Worm (Caenorhabditis elegans): ENCODE results near the gene gon-4.
A peak's percentile ranks its signal among the peaks of the same experiment; 100 is the strongest.

gon-4 gene

DNA sequence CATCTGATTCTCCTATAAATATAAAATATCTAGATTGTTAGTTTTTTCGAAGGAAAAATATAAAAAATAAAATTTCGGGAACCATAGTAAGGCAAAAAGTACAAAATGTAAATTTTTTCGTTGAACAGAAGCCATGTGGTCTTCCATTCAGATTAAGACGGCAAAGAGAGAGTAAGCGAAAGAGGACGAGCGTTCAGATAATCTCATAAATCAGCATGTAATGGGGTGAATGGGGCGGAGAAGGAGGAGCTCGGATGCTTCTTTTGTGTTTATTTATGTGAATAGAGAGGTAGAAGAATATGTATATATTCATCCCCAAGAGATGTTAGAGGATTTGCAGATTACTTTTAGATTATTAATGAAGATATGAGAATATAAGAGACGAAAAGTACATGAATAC is 23.3 kb upstream of the gon-4 start, which contains the start of gene pxf-1:
pxf-1 (minus strand) TSS at position 14 of the 400 bp plus-strand sequence.
- TF ChIP-seq unc-42 (tag; optimal IDR thresholded peaks at IDR 0.05), result peak; percentile 24
- TF ChIP-seq ahr-1 (tag; optimal IDR thresholded peaks at IDR 0.05), result no peak
- no peak for TF ChIP-seq C08G9.2 (tag; optimal IDR thresholded peaks at IDR 0.05)
- TF ChIP-seq lim-6 (tag; optimal IDR thresholded peaks at IDR 0.05), result no peak
- no peak for TF ChIP-seq ceh-18 (tag; optimal IDR thresholded peaks at IDR 0.05)

DNA sequence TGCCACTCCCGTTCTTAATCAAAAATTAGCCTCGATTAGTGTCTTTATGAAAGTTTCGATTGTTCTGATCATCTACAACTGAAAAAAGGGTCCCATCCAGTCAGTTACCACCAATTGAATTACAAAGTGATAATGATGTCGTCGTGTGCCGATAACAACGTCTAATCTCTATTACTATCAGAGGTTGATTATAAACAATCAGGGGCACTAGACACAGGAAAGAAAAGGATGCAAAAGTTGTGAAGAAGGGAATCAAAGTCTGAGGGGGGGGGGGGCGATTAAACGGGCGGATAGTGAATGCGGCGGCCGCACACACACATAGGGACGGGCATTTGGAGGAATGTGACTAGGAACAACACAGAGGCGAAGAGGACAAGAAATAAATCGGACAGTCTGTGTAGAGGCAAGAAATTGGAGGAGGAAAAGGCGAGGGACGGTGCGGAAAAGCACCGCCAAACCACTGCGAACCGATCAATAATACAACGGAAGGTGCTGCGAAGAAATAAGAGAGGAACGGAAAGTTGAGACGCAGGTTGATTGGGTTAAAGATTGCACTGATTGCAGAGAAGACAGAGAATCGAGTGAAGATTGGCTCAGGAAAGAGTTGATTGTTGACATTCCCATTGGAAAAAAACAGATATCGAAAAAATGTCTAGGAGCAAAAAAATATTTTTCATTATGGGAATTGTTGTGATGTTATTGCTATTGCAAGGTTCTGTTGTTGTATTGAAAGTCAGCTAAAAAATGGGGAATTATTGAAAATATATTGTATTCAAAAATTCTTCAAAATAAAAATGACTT is 22.5 kb upstream of the gon-4 start:
- peak; percentile 47 for TF ChIP-seq tbx-2 (tag; optimal IDR thresholded peaks at IDR 0.05)
- peak; percentile 50 for TF ChIP-seq C08G9.2 (tag; optimal IDR thresholded peaks at IDR 0.05)
- no peak for TF ChIP-seq madf-2 (tag; optimal IDR thresholded peaks at IDR 0.05)
- no peak for TF ChIP-seq ahr-1 (tag; optimal IDR thresholded peaks at IDR 0.05)
- peak; percentile 92 for TF ChIP-seq elt-2 (tag; optimal IDR thresholded peaks at IDR 0.05)
- peak; percentile 25 for TF ChIP-seq pqm-1 (tag; optimal IDR thresholded peaks at IDR 0.05)
- TF ChIP-seq pat-9 (tag; optimal IDR thresholded peaks at IDR 0.05), result no peak
- peak; percentile 27 for TF ChIP-seq che-1 (tag; optimal IDR thresholded peaks at IDR 0.05)
- peak; percentile 9 for TF ChIP-seq syd-9 (tag; optimal IDR thresholded peaks at IDR 0.05)
- TF ChIP-seq nfya-1 (tag; optimal IDR thresholded peaks at IDR 0.05), result peak; percentile 39
- TF ChIP-seq ceh-31 (tag; optimal IDR thresholded peaks at IDR 0.05), result peak; percentile 1
- TF ChIP-seq rnt-1 (tag; optimal IDR thresholded peaks at IDR 0.05), result peak; percentile 43

DNA sequence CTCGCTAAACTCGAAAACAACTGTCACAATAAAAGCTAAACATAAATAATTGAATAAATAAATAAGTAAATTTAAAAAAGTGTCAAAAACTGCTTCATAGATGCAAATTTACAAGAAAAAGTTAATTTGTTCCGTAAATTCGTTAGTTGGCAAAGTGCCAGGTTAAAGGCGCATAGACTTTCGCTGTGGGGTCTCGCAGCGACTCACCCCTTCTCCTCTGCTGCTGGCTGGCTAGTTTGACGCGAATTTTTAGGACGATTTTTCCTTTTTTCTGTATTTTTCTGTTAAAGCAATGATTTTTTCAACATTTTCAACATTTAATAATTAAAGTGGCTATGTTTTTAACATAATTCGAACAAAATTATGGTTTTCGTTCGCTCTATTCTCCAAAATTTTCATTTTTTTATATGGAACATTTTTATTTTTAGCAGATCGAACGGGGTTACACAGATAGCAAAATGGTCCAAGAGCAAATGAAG is 21.3 kb upstream of the gon-4 start, which contains the start of gene rack-1:
rack-1 (plus strand) TSS at position 429 of the 479 bp plus-strand sequence.
- TF ChIP-seq unc-42 (tag; optimal IDR thresholded peaks at IDR 0.05) (peak; percentile 66), ama-1 (optimal IDR thresholded peaks at IDR 0.05) (no peak), fax-1 (tag; optimal IDR thresholded peaks at IDR 0.05) (peak; percentile 3), Y22D7AL.16 (tag; optimal IDR thresholded peaks at IDR 0.05) (no peak), F13H6.1 (tag; optimal IDR thresholded peaks at IDR 0.05) (no peak), nfya-1 (tag; optimal IDR thresholded peaks at IDR 0.05) (peak; percentile 20), ceh-31 (tag; optimal IDR thresholded peaks at IDR 0.05) (peak; percentile 11)

DNA sequence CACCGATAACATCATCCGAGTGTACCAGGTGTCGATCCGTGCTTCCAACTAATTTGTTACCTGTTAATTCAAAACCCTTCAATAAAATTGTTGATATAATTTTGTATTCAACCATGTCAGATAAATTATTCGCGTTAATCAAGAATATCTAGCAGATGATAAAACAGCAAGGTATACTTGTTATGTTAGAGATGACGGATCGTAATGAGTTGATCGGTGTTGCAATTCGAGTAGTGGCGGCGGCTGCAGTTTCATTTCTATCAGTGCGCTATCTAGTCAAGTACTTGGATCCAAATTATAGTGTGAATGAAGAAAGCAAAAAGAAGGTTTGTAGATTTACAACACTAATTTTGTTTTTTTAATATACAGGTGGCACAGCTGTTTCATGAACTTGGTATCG is 19.8 kb upstream of the gon-4 start, which contains the start of gene mspn-1:
mspn-1 (plus strand) TSS at position 190 of the 400 bp plus-strand sequence.
- TF ChIP-seq fkh-6 (tag; optimal IDR thresholded peaks at IDR 0.05) (no peak), dmd-4 (tag; optimal IDR thresholded peaks at IDR 0.05; ENCODE audit: borderline replicate concordance) (no peak), pros-1 (tag; optimal IDR thresholded peaks at IDR 0.05) (no peak), C08G9.2 (tag; optimal IDR thresholded peaks at IDR 0.05) (no peak), Y22D7AL.16 (tag; optimal IDR thresholded peaks at IDR 0.05) (no peak), lin-11 (tag; optimal IDR thresholded peaks at IDR 0.05) (no peak), ztf-16 (tag; optimal IDR thresholded peaks at IDR 0.05) (no peak), ceh-48 (tag; optimal IDR thresholded peaks at IDR 0.05) (no peak), pha-2 (tag; optimal IDR thresholded peaks at IDR 0.05) (no peak)

DNA sequence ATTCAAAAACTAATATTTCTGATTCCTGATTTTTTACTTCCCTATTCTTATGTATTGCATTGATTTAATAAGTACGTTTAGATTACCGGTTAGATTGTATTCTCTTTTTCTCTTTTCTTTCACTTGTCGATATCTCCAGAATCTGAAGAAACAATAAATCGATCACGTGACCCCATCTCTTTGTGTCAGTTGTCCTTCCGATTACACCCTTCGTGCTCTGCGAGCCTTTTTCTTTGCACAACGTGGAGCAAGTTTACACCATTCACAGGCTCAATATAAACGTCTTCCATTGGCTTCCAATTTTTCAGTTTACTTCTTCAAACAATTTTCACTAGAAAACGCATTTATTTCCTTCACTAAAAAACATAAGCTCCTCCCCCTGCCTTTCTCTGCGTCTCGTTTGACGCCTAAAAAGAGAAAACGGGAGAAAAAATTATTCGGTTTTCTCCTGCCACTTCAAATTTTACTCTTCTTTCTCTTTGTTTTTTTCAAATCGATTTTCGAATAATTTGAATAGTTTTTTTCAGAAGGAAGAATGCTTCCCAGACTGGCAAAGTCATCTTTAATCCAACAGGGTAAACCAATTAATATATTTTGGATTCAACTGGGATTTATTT is 17.4 kb upstream of the gon-4 start, which contains the start of gene gta-1:
gta-1 (plus strand) TSS at position 528 of the 617 bp plus-strand sequence.
- TF ChIP-seq unc-55 (GFP tag; optimal IDR thresholded peaks at IDR 0.05) (peak; percentile 70), pros-1 (tag; optimal IDR thresholded peaks at IDR 0.05) (no peak), pqm-1 (tag; optimal IDR thresholded peaks at IDR 0.05) (no peak), unc-42 (tag; optimal IDR thresholded peaks at IDR 0.05) (no peak), hlh-30 (tag; optimal IDR thresholded peaks at IDR 0.05; ENCODE audit: insufficient read depth) (peak; percentile 83), F13H6.1 (tag; optimal IDR thresholded peaks at IDR 0.05) (no peak)

DNA sequence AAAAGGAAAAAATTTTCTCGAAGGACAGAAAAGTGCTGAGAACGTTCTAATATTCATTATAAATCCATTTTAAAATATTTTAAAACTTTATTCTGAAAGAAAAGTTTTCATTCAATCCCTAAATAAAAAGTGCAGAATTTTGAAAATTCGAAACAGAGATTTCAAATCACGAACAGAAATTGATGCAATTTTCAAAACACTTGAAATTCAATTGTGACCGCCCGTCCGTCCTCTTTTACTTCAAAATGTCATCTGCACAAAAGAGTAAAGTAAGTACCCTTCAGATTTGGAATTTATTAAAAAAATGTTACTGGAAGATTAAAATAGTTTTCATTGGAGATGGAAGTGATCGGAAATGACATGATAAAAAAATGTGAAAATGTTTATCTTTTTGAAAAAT is 9.1 kb upstream of the gon-4 start:
- TF ChIP-seq mec-3 (tag; optimal IDR thresholded peaks at IDR 0.05; ENCODE audit: borderline replicate concordance), result no peak
- no peak for TF ChIP-seq pros-1 (tag; optimal IDR thresholded peaks at IDR 0.05)
- TF ChIP-seq tbx-2 (tag; optimal IDR thresholded peaks at IDR 0.05), result no peak
- TF ChIP-seq lim-6 (tag; optimal IDR thresholded peaks at IDR 0.05), result no peak
- TF ChIP-seq unc-42 (tag; optimal IDR thresholded peaks at IDR 0.05), result peak; percentile 34
- TF ChIP-seq ceh-14 (tag; optimal IDR thresholded peaks at IDR 0.05), result no peak

Measured in whole organism, late embryonic.